Worm (Caenorhabditis elegans) whole organism, L4/young adult: ENCODE data around the gene taf-3.

Experiments used
- W03F9.2 ChIP-seq: fragments of 150-350 bp; optimal IDR thresholded peaks from 2 replicates; lab custom pipeline; 2014; ENCODE audit warnings: missing biosample characterization, missing genetic modification characterization
- dao-5 ChIP-seq: sonication (generic microtip); optimal IDR thresholded peaks from 2 replicates; lab custom pipeline; 2016; ENCODE audit warnings: missing genotype, missing genetic modification characterization, moderate library complexity, missing compliant biosample characterization
- him-1 ChIP-seq: sonication (generic microtip); optimal IDR thresholded peaks from 2 replicates; lab custom pipeline; 2016; ENCODE audit warnings: missing genotype, missing genetic modification reagents, missing genetic modification characterization, missing compliant biosample characterization

- TF ChIP-seq W03F9.2 (tag; lab: Kevin White, UChicago) (no peak), dao-5 (tag; lab: Kevin White, UChicago) (no peak), him-1 (no peak)
Observed at ce11 chrX:16317629-16318028, 14.6 kb upstream of the taf-3 start, which contains the start of gene T01B4.3.
